Worm (Caenorhabditis elegans): ENCODE measurements around the gene R01B10.3.

DNA sequence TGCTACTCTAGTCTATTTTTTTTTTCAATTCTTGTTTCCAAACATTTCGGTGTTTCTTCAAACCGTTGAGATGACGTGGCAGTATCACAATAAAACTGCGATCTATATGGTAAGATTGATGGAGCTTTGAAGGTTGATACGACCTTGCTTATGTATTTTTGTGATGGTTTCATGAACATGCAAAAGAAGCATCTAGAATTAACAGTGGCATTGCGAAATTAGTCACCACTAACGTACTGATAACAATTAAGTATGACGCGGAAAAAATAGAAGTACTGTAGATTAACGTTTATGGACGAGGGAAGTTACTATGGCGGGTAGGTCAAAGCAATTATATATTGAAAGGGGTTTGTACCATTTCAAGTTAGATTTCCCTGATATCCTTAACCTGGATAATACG is 32.5 kb downstream of the R01B10.3 start:
- no peak for TF ChIP-seq syd-9 (tag; optimal IDR thresholded peaks at IDR 0.05)
- no peak for TF ChIP-seq C38D4.7 (GFP tag; optimal IDR thresholded peaks at IDR 0.05)
- no peak for TF ChIP-seq ceh-18 (tag; optimal IDR thresholded peaks at IDR 0.05)

Data from whole organism, late embryonic.